Worm (Caenorhabditis elegans): ENCODE data around the gene pqn-89.

Gene pqn-89

DNA sequence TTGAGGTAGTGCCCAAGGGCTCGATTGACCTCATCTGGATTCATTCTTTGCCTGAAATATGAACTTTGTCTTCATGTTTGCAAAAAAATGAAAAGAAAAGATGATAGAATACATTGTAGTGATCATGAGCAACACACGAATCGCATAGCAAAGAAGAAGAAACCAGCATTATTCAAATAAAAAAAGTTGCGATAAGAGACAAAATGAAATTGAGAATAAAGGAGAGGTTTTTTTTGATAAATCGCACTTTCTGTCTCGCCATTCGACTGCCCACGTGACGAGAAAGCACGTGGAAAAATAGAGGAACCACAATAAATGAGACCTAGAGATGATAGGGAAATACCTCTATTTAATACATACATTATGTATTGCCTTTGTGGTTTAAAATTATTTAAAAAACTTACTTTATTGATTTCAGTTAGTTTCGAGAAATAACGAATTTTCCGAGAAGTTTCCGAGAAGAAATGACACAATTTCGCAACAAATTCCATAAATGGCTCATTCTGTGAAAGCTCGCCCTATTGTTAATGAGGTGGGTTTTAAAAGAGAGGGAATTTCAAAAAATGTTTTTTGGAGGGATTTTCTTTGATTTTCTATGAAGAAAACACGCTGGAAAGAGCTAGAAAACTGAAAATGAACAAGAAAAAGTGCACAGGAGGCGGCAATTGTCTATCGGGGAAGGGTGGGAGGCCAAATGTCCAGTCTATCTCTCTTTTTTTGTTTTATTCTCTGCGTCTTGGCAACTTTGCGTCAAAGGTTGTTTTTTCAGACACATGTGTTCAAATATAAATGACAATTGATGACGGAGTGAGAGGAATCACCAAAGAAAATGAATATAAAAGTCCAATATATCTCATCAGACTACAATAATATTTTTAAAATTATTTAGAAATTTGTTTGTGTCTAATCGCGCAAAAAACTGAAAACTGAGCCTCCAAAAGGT is 49.1 kb downstream of the pqn-89 start, which contains the start of gene paqr-1:
Gene paqr-1, minus strand, starts transcription at position 51 of the 943 bp plus-strand sequence.
- TF ChIP-seq efl-1 (optimal IDR thresholded peaks at IDR 0.05) (peak; percentile 80 to 85), efl-1 (GFP tag; optimal IDR thresholded peaks at IDR 0.05 in 1 of 2) (peak; percentile 81 to 94), dpl-1 (GFP tag; optimal IDR thresholded peaks at IDR 0.05) (peak; percentile 55 to 86 (median 71)), ceh-82 (tag; optimal IDR thresholded peaks at IDR 0.05) (peak in 1 of 3 experiments; percentile 39), mdl-1 (tag; optimal IDR thresholded peaks at IDR 0.05) (peak in 1 of 2 experiments; percentile 74), dsc-1 (tag; optimal IDR thresholded peaks at IDR 0.05) (no peak), unc-130 (tag; optimal IDR thresholded peaks at IDR 0.05) (peak; percentile 22), isw-1 (GFP tag; IDR thresholded peaks at IDR 0.05) (peak; percentile 27; the same call in 1 of the 2 replicates), blmp-1 (tag; optimal IDR thresholded peaks at IDR 0.05) (peak; percentile 40), lir-3 (tag; optimal IDR thresholded peaks at IDR 0.05; ENCODE audit: poor library complexity) (peak; percentile 42), nhr-85 (tag) (peak; percentile 87), lin-14 (GFP tag; optimal IDR thresholded peaks at IDR 0.05) (peak; percentile 47), nhr-47 (tag; optimal IDR thresholded peaks at IDR 0.05) (peak; percentile 50), nhr-90 (tag; optimal IDR thresholded peaks at IDR 0.05; ENCODE audit: poor library complexity) (peak; percentile 50), nhr-20 (tag; optimal IDR thresholded peaks at IDR 0.05) (peak; percentile 76), nhr-71 (tag; optimal IDR thresholded peaks at IDR 0.05) (peak; percentile 72), lin-15B (tag; optimal IDR thresholded peaks at IDR 0.05) (peak; percentile 27), jun-1 (tag; optimal IDR thresholded peaks at IDR 0.05) (no peak), zag-1 (tag; optimal IDR thresholded peaks at IDR 0.05) (no peak), fkh-8 (tag; optimal IDR thresholded peaks at IDR 0.05) (peak; percentile 60), lsy-2 (tag; optimal IDR thresholded peaks at IDR 0.05) (peak; percentile 34 to 43), zip-4 (GFP tag; optimal IDR thresholded peaks at IDR 0.05) (peak; percentile 63), mep-1 (tag; optimal IDR thresholded peaks at IDR 0.05) (peak; percentile 42), elt-3 (tag; optimal IDR thresholded peaks at IDR 0.05) (peak in 1 of 6 experiments; percentile 28), xbp-1 (tag; optimal IDR thresholded peaks at IDR 0.05) (no peak), swsn-7 (tag; optimal IDR thresholded peaks at IDR 0.05) (peak; percentile 2), nhr-12 (tag; optimal IDR thresholded peaks at IDR 0.05) (no peak), rnt-1 (tag; optimal IDR thresholded peaks at IDR 0.05) (peak; percentile 40), ets-5 (GFP tag; IDR thresholded peaks at IDR 0.05) (no peak), elt-2 (tag; optimal IDR thresholded peaks at IDR 0.05) (peak; percentile 50), irx-1 (tag; optimal IDR thresholded peaks at IDR 0.05) (peak; percentile 19), snu-23 (GFP tag; optimal IDR thresholded peaks at IDR 0.05) (peak; percentile 51), sup-37 (GFP tag; optimal IDR thresholded peaks at IDR 0.05) (peak; percentile 18), ces-1 (GFP tag; optimal IDR thresholded peaks at IDR 0.05) (no peak), vab-15 (tag; optimal IDR thresholded peaks at IDR 0.05) (no peak), lin-35 (GFP tag; optimal IDR thresholded peaks at IDR 0.05) (peak; percentile 66 to 81)

- TF ChIP-seq pax-3 (tag; optimal IDR thresholded peaks at IDR 0.05): peak; percentile 52
- no peak for TF ChIP-seq hlh-17 (GFP tag; optimal IDR thresholded peaks at IDR 0.05; ENCODE audit: borderline replicate concordance)
- no peak for TF ChIP-seq sup-37 (GFP tag; optimal IDR thresholded peaks at IDR 0.05)
- no peak for TF ChIP-seq ces-1 (GFP tag; optimal IDR thresholded peaks at IDR 0.05)
- TF ChIP-seq aly-2 (tag; optimal IDR thresholded peaks at IDR 0.05): no peak
- peak; percentile 69 for TF ChIP-seq dsc-1 (tag; optimal IDR thresholded peaks at IDR 0.05)
- TF ChIP-seq nhr-11 (tag; optimal IDR thresholded peaks at IDR 0.05): no peak
- TF ChIP-seq mep-1 (tag; optimal IDR thresholded peaks at IDR 0.05): peak; percentile 63
- no peak for TF ChIP-seq snpc-4 (tag; optimal IDR thresholded peaks at IDR 0.05)
- TF ChIP-seq elt-3 (tag; optimal IDR thresholded peaks at IDR 0.05): peak in 3 of 6 experiments; percentile 6 to 30 (median 13)
- TF ChIP-seq lsy-2 (tag; optimal IDR thresholded peaks at IDR 0.05): peak; percentile 60 to 72
- peak; percentile 29 for TF ChIP-seq lin-15B (tag; optimal IDR thresholded peaks at IDR 0.05)
- peak; percentile 6 for TF ChIP-seq zip-4 (GFP tag; optimal IDR thresholded peaks at IDR 0.05)
- no peak for TF ChIP-seq unc-30 (tag; optimal IDR thresholded peaks at IDR 0.05)
- TF ChIP-seq nhr-76 (tag; optimal IDR thresholded peaks at IDR 0.05): no peak
- peak; percentile 65 for TF ChIP-seq C16A3.4 (tag; optimal IDR thresholded peaks at IDR 0.05)
- peak; percentile 37; the same call in 1 of the 2 replicates for TF ChIP-seq mab-9 (GFP tag; IDR thresholded peaks at IDR 0.05)
- no peak for TF ChIP-seq tlp-1 (tag; optimal IDR thresholded peaks at IDR 0.05)
- no peak for TF ChIP-seq ceh-63 (GFP tag; optimal IDR thresholded peaks at IDR 0.05)
- no peak for TF ChIP-seq unc-98 (GFP tag; IDR thresholded peaks at IDR 0.05)
These were observed 50.3 kb downstream of the pqn-89 start, which contains the start of gene try-3 for ce11 chrIV:6556624-6557368. Gene try-3, plus strand, starts transcription at chrIV:6557155.

All from whole organism, L1 larva.